Fruit fly (Drosophila melanogaster): ENCODE data around the gene CG3558.

CG3558 gene

DNA sequence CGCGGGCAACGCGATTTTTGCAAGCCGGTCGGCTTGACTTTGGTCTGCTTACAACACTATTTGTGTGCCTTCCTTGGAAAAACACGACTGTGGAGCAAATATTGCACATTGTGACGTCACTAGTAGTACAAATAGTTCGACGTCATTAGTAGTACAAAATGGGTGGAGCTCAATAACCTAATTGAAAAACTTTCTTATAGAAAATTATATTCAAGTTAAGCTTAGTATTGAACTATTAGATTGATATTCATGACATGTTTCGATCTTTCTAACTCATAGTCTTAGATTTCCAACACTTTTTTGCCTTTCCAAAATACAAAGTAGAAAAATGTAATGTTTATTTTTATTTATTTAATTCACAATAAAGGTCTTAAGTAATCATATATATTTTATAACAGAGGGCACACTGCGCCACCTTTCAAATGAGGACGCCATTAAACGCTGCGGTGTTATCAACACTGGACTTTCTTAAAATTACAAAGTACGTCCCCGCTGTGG, 20.2 kb upstream of the CG3558 start, which contains the start of the genes Rrp1 and gammaTub23C (continued):
- TF ChIP-seq grn (GFP tag; optimal IDR thresholded peaks at IDR 0.05) (no peak), Doc2 (GFP tag; IDR thresholded peaks at IDR 0.05) (peak; percentile 77; the same call in 1 of the 2 replicates), CG3726 (GFP tag; IDR thresholded peaks at IDR 0.05) (peak; percentile 74; the same call in 2 of the 3 replicates), CG7745 (tag; optimal IDR thresholded peaks at IDR 0.05) (no peak), ash1 (GFP tag; optimal IDR thresholded peaks at IDR 0.05) (no peak), CG6813 (GFP tag; optimal IDR thresholded peaks at IDR 0.05) (peak; percentile 72), mld (GFP tag; IDR thresholded peaks at IDR 0.05; ENCODE audit: partially characterized antibody) (no peak), dan (GFP tag; IDR thresholded peaks at IDR 0.05) (peak; percentile 52; the same call in 1 of the 2 replicates), CG14050 (GFP tag; IDR thresholded peaks at IDR 0.05) (peak; percentile 58; the same call in 1 of the 3 replicates), Dref (GFP tag; IDR thresholded peaks at IDR 0.05) (peak; percentile 45; the same call in 1 of the 2 replicates), HLH4C (GFP tag; IDR thresholded peaks at IDR 0.05; ENCODE audit: partially characterized antibody) (no peak), CG18011 (GFP tag; optimal IDR thresholded peaks at IDR 0.05) (peak; percentile 70), luna (GFP tag; optimal IDR thresholded peaks at IDR 0.05) (no peak), CG5953 (GFP tag; IDR thresholded peaks at IDR 0.05) (peak; percentile 52), CG9609 (GFP tag; optimal IDR thresholded peaks at IDR 0.05) (peak; percentile 77), bigmax (GFP tag; optimal IDR thresholded peaks at IDR 0.05) (no peak), CG11085 (GFP tag; IDR thresholded peaks at IDR 0.05) (peak; percentile 77), pzg (GFP tag; optimal IDR thresholded peaks at IDR 0.05) (peak; percentile 35), CG9727 (GFP tag; optimal IDR thresholded peaks at IDR 0.05) (peak; percentile 95), CG9437 (GFP tag; optimal IDR thresholded peaks at IDR 0.05) (peak; percentile 93), Dp (GFP tag; optimal IDR thresholded peaks at IDR 0.05) (peak; percentile 65), CG18599 (GFP tag; optimal IDR thresholded peaks at IDR 0.05) (peak; percentile 92), jumu (GFP tag; optimal IDR thresholded peaks at IDR 0.05) (peak; percentile 57), zen2 (GFP tag; IDR thresholded peaks at IDR 0.05; ENCODE audit: partially characterized antibody) (no peak), CG10366 (GFP tag; IDR thresholded peaks at IDR 0.05) (peak; percentile 72), tna (GFP tag; IDR thresholded peaks at IDR 0.05; ENCODE audit: partially characterized antibody) (no peak), cato (GFP tag; optimal IDR thresholded peaks at IDR 0.05; ENCODE audit: borderline replicate concordance) (peak; percentile 92), gsb-n (tag; optimal IDR thresholded peaks at IDR 0.05) (peak; percentile 77), CG2678 (tag; optimal IDR thresholded peaks at IDR 0.05) (peak; percentile 94), CG30431 (GFP tag; optimal IDR thresholded peaks at IDR 0.05) (peak; percentile 88), CG11093 (GFP tag; IDR thresholded peaks at IDR 0.05) (peak; percentile 88; the same call in 2 of the 3 replicates), emc (GFP tag; optimal IDR thresholded peaks at IDR 0.05) (peak; percentile 45), ro (GFP tag; IDR thresholded peaks at IDR 0.05) (peak; percentile 64; the same call in 1 of the 2 replicates), CG4707 (GFP tag; optimal IDR thresholded peaks at IDR 0.05) (peak; percentile 47), CG10565 (GFP tag; optimal IDR thresholded peaks at IDR 0.05) (peak; percentile 63), esg (GFP tag; conservative IDR thresholded peaks at IDR 0.05) (peak; percentile 81), CG13424 (tag; optimal IDR thresholded peaks at IDR 0.05) (peak; percentile 93), CG3407 (GFP tag; optimal IDR thresholded peaks at IDR 0.05) (peak; percentile 84), Optix (GFP tag; IDR thresholded peaks at IDR 0.05) (0 out of 3 replicates have a peak, but pooled peaks have one; percentile 31), Sin3A (optimal IDR thresholded peaks at IDR 0.05) (peak; percentile 75), CG14667 (GFP tag; IDR thresholded peaks at IDR 0.05) (peak; percentile 72), CG14014 (GFP tag; IDR thresholded peaks at IDR 0.05) (peak; percentile 74), HLHmδ (GFP tag; optimal IDR thresholded peaks at IDR 0.05) (no peak), ara (GFP tag; IDR thresholded peaks at IDR 0.05) (peak; percentile 78), CG6683 (GFP tag; optimal IDR thresholded peaks at IDR 0.05) (peak; percentile 52), NC2β (GFP tag; optimal IDR thresholded peaks at IDR 0.05) (peak; percentile 55), CG17568 (GFP tag; optimal IDR thresholded peaks at IDR 0.05) (no peak), CG1024 (GFP tag; IDR thresholded peaks at IDR 0.05) (peak; percentile 66; the same call in 1 of the 2 replicates), cas (GFP tag; IDR thresholded peaks at IDR 0.05) (peak; percentile 60; the same call in 1 of the 2 replicates), CG15696 (tag; optimal IDR thresholded peaks at IDR 0.05) (peak; percentile 88)
